Worm (Caenorhabditis elegans) whole organism, L1 larva: Measurements from ENCODE around the gene puf-5.

Experiments
- C16A3.4 ChIP-seq: fragments of 150-350 bp; optimal IDR thresholded peaks from 2 replicates; lab custom pipeline; 2014; ENCODE audit warnings: missing biosample characterization, missing genetic modification characterization
- C34B4.2 ChIP-seq: sonication (generic microtip); optimal IDR thresholded peaks from 2 replicates; lab custom pipeline; 2017; ENCODE audit warnings: mild to moderate bottlenecking, missing genetic modification characterization, missing compliant biosample characterization
- aha-1 ChIP-seq: fragments of 150-350 bp; optimal IDR thresholded peaks from 2 replicates; lab custom pipeline; 2014; ENCODE audit warnings: missing biosample characterization, missing genetic modification characterization
- alr-1 ChIP-seq: fragments of 200-800 bp; sonication (Bioruptor generic); optimal IDR thresholded peaks from 2 replicates; lab custom pipeline; 2018; ENCODE audit warnings: borderline replicate concordance, mild to moderate bottlenecking, missing genetic modification characterization, missing compliant biosample characterization
- ceh-63 ChIP-seq: fragments of 200-800 bp; sonication (Bioruptor generic); optimal IDR thresholded peaks from 2 replicates; lab custom pipeline; 2018; ENCODE audit warnings: mild to moderate bottlenecking, missing genetic modification characterization, missing compliant biosample characterization
- ceh-8 ChIP-seq: fragments of 200-800 bp; sonication (Bioruptor generic); optimal IDR thresholded peaks from 2 replicates; lab custom pipeline; 2018; ENCODE audit warnings: mild to moderate bottlenecking, missing genetic modification characterization, moderate library complexity, missing compliant biosample characterization
- ceh-82 ChIP-seq, 3 experiments: fragments of 150-350 bp in 1 of 3; sonication (generic microtip) in 2 of 3; optimal IDR thresholded peaks; 2 replicates each; lab custom pipeline; 2014 to 2017; ENCODE audit warnings: missing biosample characterization in 3 of 3, missing genetic modification characterization in 3 of 3
- ceh-90 ChIP-seq: sonication (generic microtip); optimal IDR thresholded peaks from 2 replicates; lab custom pipeline; 2016; ENCODE audit warnings: missing genetic modification characterization, missing compliant biosample characterization
- efl-1 ChIP-seq, 4 experiments: fragments of 150-350 bp; optimal IDR thresholded peaks in 3 of 4; peaks in 1 of 4; 1 replicate in 1 of 4; 2 replicates in 3 of 4; lab custom pipeline; 2014; ENCODE audit warnings: missing biosample characterization in 2 of 4, missing genetic modification characterization in 2 of 4, missing genetic modification reagents in 2 of 4
- elt-2 ChIP-seq: sonication (generic microtip); optimal IDR thresholded peaks from 2 replicates; lab custom pipeline; 2016; ENCODE audit warnings: missing genetic modification characterization, mild to moderate bottlenecking, inconsistent platforms, missing compliant biosample characterization, missing genetic modification reagents
- elt-3 ChIP-seq, 6 experiments: fragments of 150-350 bp in 1 of 6; sonication (generic microtip); optimal IDR thresholded peaks; 2 replicates each; lab custom pipeline; 2017 to 2018; ENCODE audit warnings: missing biosample characterization in 6 of 6, missing genetic modification characterization in 6 of 6, inconsistent platforms in 1 of 6
- fkh-10 ChIP-seq: sonication (generic microtip); optimal IDR thresholded peaks from 2 replicates; lab custom pipeline; 2017; ENCODE audit warnings: missing biosample characterization, missing genetic modification reagents, missing genetic modification characterization
- fos-1 ChIP-seq: fragments of 150-350 bp; optimal IDR thresholded peaks from 2 replicates; lab custom pipeline; 2014; ENCODE audit warnings: missing biosample characterization, missing genetic modification characterization
- hlh-4 ChIP-seq: sonication (generic microtip); optimal IDR thresholded peaks from 2 replicates; lab custom pipeline; 2016; ENCODE audit warnings: mild to moderate bottlenecking, missing genetic modification characterization, missing compliant biosample characterization
- isw-1 ChIP-seq: fragments of 200-800 bp; sonication (Bioruptor generic); IDR thresholded peaks from 2 replicates; pipeline ENCODE4 v1.3.6; 2022; ENCODE audit warnings: missing genetic modification characterization, missing compliant biosample characterization
- lin-13 ChIP-seq: fragments of 150-350 bp; optimal IDR thresholded peaks from 2 replicates; lab custom pipeline; 2014; ENCODE audit warnings: missing biosample characterization, missing genetic modification reagents, missing genetic modification characterization
- lin-35 ChIP-seq, 2 experiments: fragments of 150-350 bp; optimal IDR thresholded peaks; 2 replicates each; lab custom pipeline; 2014; ENCODE audit warnings: missing biosample characterization in 2 of 2, missing genetic modification characterization in 2 of 2, missing genetic modification reagents in 2 of 2
- lin-39 ChIP-seq: fragments of 150-350 bp; optimal IDR thresholded peaks from 2 replicates; lab custom pipeline; 2014; ENCODE audit warnings: missing biosample characterization, missing genetic modification reagents, missing genetic modification characterization
- lsy-2 ChIP-seq, 2 experiments: fragments of 150-350 bp; optimal IDR thresholded peaks; 2 replicates each; lab custom pipeline; 2014; ENCODE audit warnings: missing biosample characterization in 2 of 2, missing genetic modification characterization in 2 of 2
- mab-9 ChIP-seq: fragments of 200-800 bp; sonication (Bioruptor generic); IDR thresholded peaks from 2 replicates; pipeline ENCODE4 v1.3.6; 2022; ENCODE audit warnings: missing genetic modification reagents, missing genetic modification characterization, missing compliant biosample characterization
- mdl-1 ChIP-seq, 2 experiments: fragments of 150-350 bp; optimal IDR thresholded peaks; 2 replicates each; lab custom pipeline; 2014 to 2017; ENCODE audit warnings: missing biosample characterization in 2 of 2, missing genetic modification characterization in 2 of 2, inconsistent platforms in 1 of 2
- mef-2 ChIP-seq: fragments of 150-350 bp; optimal IDR thresholded peaks from 2 replicates; lab custom pipeline; 2014; ENCODE audit warnings: missing biosample characterization, missing genetic modification characterization
- mep-1 ChIP-seq: fragments of 150-350 bp; optimal IDR thresholded peaks from 2 replicates; lab custom pipeline; 2014; ENCODE audit warnings: missing biosample characterization, missing genetic modification characterization
- nhr-11 ChIP-seq: fragments of 150-350 bp; optimal IDR thresholded peaks from 2 replicates; lab custom pipeline; 2014; ENCODE audit warnings: missing biosample characterization, missing genetic modification characterization
- nhr-12 ChIP-seq: sonication (generic microtip); optimal IDR thresholded peaks from 2 replicates; lab custom pipeline; 2017; ENCODE audit warnings: missing biosample characterization, missing genetic modification characterization
- nhr-19 ChIP-seq: fragments of 200-800 bp; sonication (Bioruptor generic); conservative IDR thresholded peaks from 2 replicates; pipeline ENCODE4 v1.3.6; 2022; ENCODE audit warnings: missing genetic modification characterization, missing compliant biosample characterization
- nhr-28 ChIP-seq: fragments of 150-350 bp; optimal IDR thresholded peaks from 2 replicates; lab custom pipeline; 2014; ENCODE audit warnings: missing biosample characterization, missing genetic modification characterization
- nhr-71 ChIP-seq: sonication (generic microtip); optimal IDR thresholded peaks from 2 replicates; lab custom pipeline; 2016; ENCODE audit warnings: mild to moderate bottlenecking, missing genetic modification characterization, moderate library complexity, missing compliant biosample characterization
- nhr-76 ChIP-seq: sonication (generic microtip); optimal IDR thresholded peaks from 2 replicates; lab custom pipeline; 2017; ENCODE audit warnings: missing biosample characterization, missing genetic modification characterization
- nhr-90 ChIP-seq: sonication (generic microtip); optimal IDR thresholded peaks from 2 replicates; lab custom pipeline; 2016; ENCODE audit warnings: mild to moderate bottlenecking, missing genetic modification characterization, missing compliant biosample characterization; ENCODE audit not compliant: poor library complexity
- pag-3 ChIP-seq: sonication (generic microtip); optimal IDR thresholded peaks from 2 replicates; lab custom pipeline; 2017; ENCODE audit warnings: missing genetic modification characterization, mild to moderate bottlenecking, missing compliant biosample characterization, antibody characterized with exemption, borderline replicate concordance; ENCODE audit not compliant: insufficient read depth
- pqm-1 ChIP-seq: sonication (generic microtip); optimal IDR thresholded peaks from 3 replicates; lab custom pipeline; 2017; ENCODE audit warnings: missing biosample characterization, missing genetic modification characterization
- rnt-1 ChIP-seq: sonication (generic microtip); optimal IDR thresholded peaks from 2 replicates; lab custom pipeline; 2016; ENCODE audit warnings: mild to moderate bottlenecking, missing genetic modification characterization, moderate library complexity, missing compliant biosample characterization
- skn-1 ChIP-seq: fragments of 150-350 bp; optimal IDR thresholded peaks from 2 replicates; lab custom pipeline; 2014; ENCODE audit warnings: missing biosample characterization, missing genetic modification characterization
- snu-23 ChIP-seq: sonication (generic microtip); optimal IDR thresholded peaks from 2 replicates; lab custom pipeline; 2016; ENCODE audit warnings: missing genetic modification characterization, missing compliant biosample characterization
- sox-4 ChIP-seq: sonication (generic microtip); optimal IDR thresholded peaks from 2 replicates; lab custom pipeline; 2016; ENCODE audit warnings: missing genetic modification characterization, missing compliant biosample characterization
- sptf-1 ChIP-seq: fragments of 150-350 bp; optimal IDR thresholded peaks from 2 replicates; lab custom pipeline; 2014; ENCODE audit warnings: missing biosample characterization, missing genetic modification characterization
- tbx-2 ChIP-seq: sonication (generic microtip); optimal IDR thresholded peaks from 2 replicates; lab custom pipeline; 2016; ENCODE audit warnings: missing genetic modification characterization, missing compliant biosample characterization
- unc-30 ChIP-seq: sonication (generic microtip); optimal IDR thresholded peaks from 2 replicates; lab custom pipeline; 2017; ENCODE audit warnings: missing biosample characterization, missing genetic modification characterization
- unc-62 ChIP-seq: fragments of 150-350 bp; optimal IDR thresholded peaks from 2 replicates; lab custom pipeline; 2014; ENCODE audit warnings: missing biosample characterization, missing genetic modification reagents, missing genetic modification characterization
- unc-86 ChIP-seq: sonication (generic microtip); optimal IDR thresholded peaks from 2 replicates; lab custom pipeline; 2016; ENCODE audit warnings: missing genetic modification characterization, missing compliant biosample characterization
- unc-98 ChIP-seq: fragments of 200-800 bp; sonication (Bioruptor generic); IDR thresholded peaks from 2 replicates; pipeline ENCODE4 v1.3.6; 2022; ENCODE audit warnings: missing genetic modification characterization, missing compliant biosample characterization
- vab-15 ChIP-seq: sonication (generic microtip); optimal IDR thresholded peaks from 2 replicates; lab custom pipeline; 2017; ENCODE audit warnings: missing genotype, mild to moderate bottlenecking, missing genetic modification characterization, missing compliant biosample characterization
- xbp-1 ChIP-seq: sonication (generic microtip); optimal IDR thresholded peaks from 2 replicates; lab custom pipeline; 2016; ENCODE audit warnings: missing genetic modification characterization, missing compliant biosample characterization
- ztf-4 ChIP-seq: fragments of 150-350 bp; optimal IDR thresholded peaks from 2 replicates; lab custom pipeline; 2014; ENCODE audit warnings: missing biosample characterization, missing genetic modification characterization

The puf-5 gene

DNA sequence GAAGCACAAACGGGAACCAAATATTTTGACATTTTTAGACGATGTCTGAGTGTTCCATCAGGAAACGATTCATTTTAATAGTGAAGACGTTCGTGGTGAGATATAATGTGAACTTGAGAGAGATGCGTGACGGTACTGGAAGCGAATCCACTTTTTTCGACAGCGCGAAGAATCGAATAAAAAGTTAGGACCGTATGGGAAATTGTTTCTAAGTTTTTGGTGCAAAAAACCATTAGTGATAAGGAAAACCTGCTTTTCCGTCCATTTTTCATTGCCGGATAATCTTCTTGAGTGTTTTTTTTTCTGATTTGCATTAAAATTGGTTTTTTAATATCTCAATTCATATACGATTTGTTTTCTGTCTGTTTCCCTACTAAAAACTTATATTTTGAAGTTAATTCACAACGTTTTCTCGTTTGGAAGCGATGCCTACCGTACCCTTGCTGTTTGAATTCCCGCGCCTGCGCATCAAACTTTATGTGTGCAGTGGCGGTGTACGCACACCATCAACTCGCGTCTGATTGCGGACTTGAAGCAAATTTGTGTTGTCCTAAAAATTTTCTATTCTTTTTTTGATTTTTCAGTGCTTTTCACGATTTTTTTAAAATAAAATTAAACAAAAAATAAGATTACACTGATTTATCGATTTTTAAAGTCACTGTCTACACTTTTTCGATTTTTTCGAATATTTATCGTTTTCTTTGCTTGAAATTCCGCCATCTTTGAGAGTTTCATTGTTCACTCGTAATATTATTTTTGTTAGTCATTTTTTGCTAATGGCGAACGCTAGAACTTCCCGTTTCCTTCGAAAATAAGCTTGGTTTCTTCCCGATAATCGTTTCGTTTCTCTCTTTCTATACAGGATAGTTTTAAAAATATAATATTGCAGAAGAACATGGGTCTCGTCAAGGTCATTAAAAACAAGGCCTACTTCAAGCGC is 6.0 kb upstream of the puf-5 start, which contains the start of the genes col-38 and rpl-5 (continued):
- peak; percentile 98 to 99 for TF ChIP-seq lin-35 (GFP tag; optimal IDR thresholded peaks at IDR 0.05; lab: Kevin White, UChicago)
- no peak for TF ChIP-seq pqm-1
- peak; percentile 88 for TF ChIP-seq nhr-19 (GFP tag; lab: Robert Waterston, UW)
- no peak for TF ChIP-seq alr-1
- TF ChIP-seq tbx-2 (tag; lab: Kevin White, UChicago), result peak; percentile 91
- peak; percentile 82 for TF ChIP-seq vab-15 (tag; lab: Kevin White, UChicago)
- TF ChIP-seq unc-98, result no peak

DNA sequence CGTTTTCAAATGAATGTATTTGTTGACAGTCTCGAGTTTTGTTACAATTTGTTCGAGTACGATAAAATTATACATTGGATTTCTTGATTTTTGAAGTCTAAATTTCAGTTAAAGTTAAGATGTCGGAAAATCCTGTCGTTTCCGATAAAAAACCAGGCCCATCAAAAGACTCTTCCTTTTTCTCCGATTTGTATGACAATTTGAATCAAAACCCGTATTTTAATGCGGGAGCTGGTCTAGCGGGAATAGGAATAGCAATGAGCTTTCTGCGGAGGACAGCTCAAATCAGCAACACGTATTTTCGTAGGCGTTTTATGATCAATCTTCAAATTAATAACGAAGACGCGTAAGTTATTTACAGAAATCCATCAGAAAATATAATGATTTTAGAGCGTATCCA is 4.4 kb upstream of the puf-5 start, which contains the start of gene bcs-1:
Gene bcs-1, plus strand, starts transcription at position 109 of the 400 bp plus-strand sequence.
- no peak for TF ChIP-seq lin-39 (tag; lab: Kevin White, UChicago)
- no peak for TF ChIP-seq efl-1 (optimal IDR thresholded peaks at IDR 0.05; lab: Kevin White, UChicago)
- TF ChIP-seq efl-1 (GFP tag; optimal IDR thresholded peaks at IDR 0.05 in 1 of 2; lab: Kevin White, UChicago), result peak in 1 of 2 experiments; percentile 77
- TF ChIP-seq lsy-2 (tag; optimal IDR thresholded peaks at IDR 0.05; lab: Kevin White, UChicago), result peak in 1 of 2 experiments; percentile 53
- TF ChIP-seq snu-23, result no peak
- no peak for TF ChIP-seq pag-3 (tag; lab: Kevin White, UChicago)

DNA sequence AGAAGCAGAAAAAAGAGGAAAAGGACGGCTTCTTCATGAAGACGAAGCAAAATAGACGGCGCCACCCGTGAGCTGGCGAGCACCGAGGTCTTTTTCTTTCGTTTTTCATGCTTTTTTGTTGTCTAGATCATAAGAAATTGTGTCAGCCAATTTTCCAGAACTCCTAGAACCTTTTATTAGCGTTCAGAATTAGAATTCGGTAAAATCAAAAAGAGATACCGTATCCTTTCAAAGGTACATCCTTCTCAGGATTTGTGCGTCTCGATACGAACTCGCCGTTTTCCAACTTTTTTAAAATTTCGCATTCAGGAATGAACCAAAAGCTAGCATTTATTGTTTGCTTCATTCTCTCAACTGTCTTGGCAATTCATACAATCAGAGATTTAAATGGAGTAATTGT is 2.3 kb upstream of the puf-5 start, which contains the start of gene F54C9.7:
Gene F54C9.7, plus strand, starts transcription at position 301 of the 400 bp plus-strand sequence.
- no peak for TF ChIP-seq hlh-4
- TF ChIP-seq sox-4 (tag; lab: Kevin White, UChicago), result no peak
- no peak for TF ChIP-seq unc-62
- TF ChIP-seq rnt-1, result no peak
- TF ChIP-seq C16A3.4, result no peak
- TF ChIP-seq elt-2 (tag; lab: Kevin White, UChicago), result no peak
- TF ChIP-seq fkh-10, result no peak
- no peak for TF ChIP-seq mep-1 (tag; lab: Kevin White, UChicago)
- no peak for TF ChIP-seq nhr-11 (tag; lab: Kevin White, UChicago)
- no peak for TF ChIP-seq ceh-63 (GFP tag; lab: Kevin White, UChicago)

DNA sequence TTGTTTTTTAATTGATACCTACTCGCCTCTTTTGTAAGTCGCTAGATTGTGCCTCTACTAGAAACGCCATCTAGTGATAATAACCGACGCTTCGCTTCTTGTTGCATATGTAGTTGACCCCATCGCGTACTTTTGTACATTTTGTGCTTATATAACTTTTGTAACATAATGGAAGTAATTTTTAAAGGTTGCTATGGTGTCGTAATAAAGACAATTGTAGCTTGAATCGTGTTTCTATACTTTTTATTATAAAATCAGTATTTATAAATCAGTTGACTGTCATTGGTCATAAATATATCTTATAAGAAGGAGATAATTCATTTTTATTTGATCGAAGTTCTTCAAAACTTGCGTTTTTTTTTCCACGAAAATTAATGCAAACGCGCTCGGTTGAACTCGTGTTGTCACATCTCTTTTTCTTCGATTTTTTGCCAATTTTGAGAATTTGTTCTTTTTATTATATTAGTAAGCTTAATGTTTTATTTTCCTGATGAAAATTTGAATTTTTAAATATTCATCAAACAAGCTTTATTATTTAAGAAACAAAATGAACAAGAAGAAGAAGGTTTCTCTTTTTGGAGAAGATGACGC is 2.3 kb downstream of the puf-5 start, which contains the start of gene F54C9.9:
Gene F54C9.9, plus strand, starts transcription at position 541 of the 591 bp plus-strand sequence.
- TF ChIP-seq unc-30 (tag; lab: Kevin White, UChicago), result no peak
- TF ChIP-seq nhr-90, result no peak
- no peak for TF ChIP-seq fkh-10
- no peak for TF ChIP-seq mef-2
- TF ChIP-seq nhr-76 (tag; lab: Kevin White, UChicago), result no peak
- TF ChIP-seq mdl-1 (tag; optimal IDR thresholded peaks at IDR 0.05; lab: Kevin White, UChicago), result no peak
- no peak for TF ChIP-seq ceh-90 (tag; lab: Kevin White, UChicago)
- TF ChIP-seq snu-23, result peak; percentile 10
- TF ChIP-seq nhr-12, result no peak
- no peak for TF ChIP-seq elt-2 (tag; lab: Kevin White, UChicago)
- no peak for TF ChIP-seq sptf-1
- no peak for TF ChIP-seq lin-13 (GFP tag; lab: Kevin White, UChicago)
- TF ChIP-seq unc-86 (tag; lab: Kevin White, UChicago), result no peak
- TF ChIP-seq isw-1 (GFP tag; lab: Robert Waterston, UW), result no peak
- no peak for TF ChIP-seq fos-1 (tag; lab: Kevin White, UChicago)
- TF ChIP-seq lin-35 (GFP tag; optimal IDR thresholded peaks at IDR 0.05; lab: Kevin White, UChicago), result peak; percentile 5 to 64
- TF ChIP-seq elt-3 (tag; optimal IDR thresholded peaks at IDR 0.05; lab: Kevin White, UChicago), result no peak
- no peak for TF ChIP-seq mab-9 (GFP tag; lab: Robert Waterston, UW)
- TF ChIP-seq C34B4.2 (tag; lab: Kevin White, UChicago), result no peak
- no peak for TF ChIP-seq ceh-8
- TF ChIP-seq nhr-71, result peak; percentile 7
- TF ChIP-seq skn-1 (tag; lab: Kevin White, UChicago), result no peak
- no peak for TF ChIP-seq ztf-4
- no peak for TF ChIP-seq xbp-1 (tag; lab: Kevin White, UChicago)
- no peak for TF ChIP-seq nhr-28 (tag; lab: Kevin White, UChicago)
- TF ChIP-seq aha-1 (tag; lab: Kevin White, UChicago), result no peak
- no peak for TF ChIP-seq pqm-1
- no peak for TF ChIP-seq ceh-82 (tag; optimal IDR thresholded peaks at IDR 0.05; lab: Kevin White, UChicago)
